Worm (Caenorhabditis elegans) whole organism, L4/young adult: Measurements from ENCODE around the gene mfsd-13.2.

Source experiments
- W03F9.2 ChIP-seq: fragments of 150-350 bp; optimal IDR thresholded peaks from 2 replicates; lab custom pipeline; 2014; ENCODE audit warnings: missing biosample characterization, missing genetic modification characterization
- him-1 ChIP-seq: sonication (generic microtip); optimal IDR thresholded peaks from 2 replicates; lab custom pipeline; 2016; ENCODE audit warnings: missing genotype, missing genetic modification reagents, missing genetic modification characterization, missing compliant biosample characterization

DNA sequence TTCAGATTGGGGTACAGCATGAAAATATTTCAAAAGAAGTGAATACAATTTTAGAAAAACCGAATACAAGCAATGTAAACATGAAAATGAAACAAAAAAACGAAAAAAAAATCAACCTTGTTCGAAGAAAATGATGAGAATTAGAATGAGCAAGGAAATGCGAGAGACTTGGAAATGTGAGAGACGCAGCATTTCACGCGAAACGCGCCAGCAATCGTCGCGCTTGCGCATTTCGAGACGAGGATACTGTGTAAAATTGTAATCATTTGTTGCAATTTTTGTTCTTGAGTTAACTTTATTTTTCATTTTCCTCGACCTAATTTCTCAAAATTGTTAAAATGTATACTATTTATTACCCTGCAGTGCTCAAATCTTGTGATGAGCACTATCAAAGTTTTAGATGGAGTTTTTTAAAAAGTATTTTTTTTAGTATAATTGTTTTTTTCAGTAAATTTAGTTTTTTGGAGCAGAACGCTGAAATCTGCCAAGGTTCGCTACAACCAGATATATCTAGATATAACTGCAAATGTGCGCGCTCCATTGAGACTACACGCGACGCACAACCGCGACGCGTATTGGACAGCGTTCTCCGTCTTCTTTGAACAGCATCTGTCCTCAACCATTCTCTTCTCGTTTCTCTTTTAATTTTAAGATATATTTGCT is 13.5 kb downstream of the mfsd-13.2 start, which contains the start of gene fust-1:
- TF ChIP-seq him-1 (tag; lab: Kevin White, UChicago) (peak; percentile 86), W03F9.2 (tag; lab: Kevin White, UChicago) (peak; percentile 97)
